Fruit fly (Drosophila melanogaster) whole organism, embryonic: Measurements from ENCODE around the gene Rack1.
A peak's percentile ranks its signal among the peaks of the same experiment; 100 is the strongest.

ENCODE experiments used
- Ada2b ChIP-seq: fragments of 200-800 bp; sonication (Bioruptor generic); IDR thresholded peaks from 2 replicates; pipeline ENCODE4 v1.3.6; 2022; ENCODE audit warnings: missing biosample characterization, missing genetic modification characterization
- Aef1 ChIP-seq: fragments of 200-800 bp; sonication (Bioruptor generic); IDR thresholded peaks from 3 replicates; pipeline ENCODE4 v1.3.6; 2022; ENCODE audit warnings: missing biosample characterization, missing genetic modification characterization
- Asciz ChIP-seq: fragments of 200-800 bp; sonication (Bioruptor generic); optimal IDR thresholded peaks from 2 replicates; lab custom pipeline; 2017; ENCODE audit warnings: missing biosample characterization, mild to moderate bottlenecking, missing genetic modification characterization, missing genetic modification reagents
- Atf6 ChIP-seq: fragments of 200-800 bp; sonication (Bioruptor generic); IDR thresholded peaks from 2 replicates; pipeline ENCODE4 v1.3.6; 2022; ENCODE audit warnings: missing biosample characterization, missing genetic modification characterization
- B-H1 ChIP-seq: fragments of 200-800 bp; sonication (Bioruptor generic); IDR thresholded peaks from 3 replicates; pipeline ENCODE4 v1.3.6; 2022; ENCODE audit warnings: missing biosample characterization, missing genetic modification characterization
- CG10462 ChIP-seq: fragments of 200-800 bp; sonication (Bioruptor generic); optimal IDR thresholded peaks from 2 replicates; lab custom pipeline; 2016; ENCODE audit warnings: missing biosample characterization, missing genetic modification characterization
- CG11504 ChIP-seq: fragments of 200-800 bp; sonication (Bioruptor generic); optimal IDR thresholded peaks from 3 replicates; lab custom pipeline; 2019; ENCODE audit warnings: missing biosample characterization, mild to moderate bottlenecking, missing genetic modification characterization, moderate library complexity
- CG12769 ChIP-seq: fragments of 200-800 bp; sonication (Bioruptor generic); optimal IDR thresholded peaks from 2 replicates; lab custom pipeline; 2019; ENCODE audit warnings: missing biosample characterization, mild to moderate bottlenecking, missing genetic modification characterization, moderate library complexity
- CG13287 ChIP-seq: fragments of 200-800 bp; sonication (Bioruptor generic); IDR thresholded peaks from 2 replicates; pipeline ENCODE4 v1.3.6; 2022; ENCODE audit warnings: missing biosample characterization, missing genetic modification characterization; ENCODE audit not compliant: partially characterized antibody
- CG1602 ChIP-seq: fragments of 200-800 bp; sonication (Bioruptor generic); optimal IDR thresholded peaks from 3 replicates; lab custom pipeline; 2016; ENCODE audit warnings: missing biosample characterization, missing genetic modification characterization
- CG17361 ChIP-seq: fragments of 200-800 bp; sonication (Bioruptor generic); IDR thresholded peaks from 3 replicates; pipeline ENCODE4 v1.3.6; 2022; ENCODE audit warnings: missing biosample characterization, missing genetic modification characterization
- CG17829 ChIP-seq: fragments of 200-800 bp; optimal IDR thresholded peaks from 2 replicates; lab custom pipeline; 2019; ENCODE audit warnings: missing biosample characterization, mild to moderate bottlenecking, missing genetic modification characterization, moderate library complexity
- CG18476 ChIP-seq: fragments of 200-800 bp; sonication (Bioruptor generic); optimal IDR thresholded peaks from 2 replicates; lab custom pipeline; 2016; ENCODE audit warnings: missing biosample characterization, mild to moderate bottlenecking, missing genetic modification characterization
- CG3163 ChIP-seq: fragments of 200-800 bp; sonication (Bioruptor generic); optimal IDR thresholded peaks from 3 replicates; lab custom pipeline; 2016; ENCODE audit warnings: missing biosample characterization, missing genetic modification characterization
- CG3281 ChIP-seq: fragments of 200-800 bp; sonication (Bioruptor generic); optimal IDR thresholded peaks from 3 replicates; lab custom pipeline; 2017; ENCODE audit warnings: missing biosample characterization, mild to moderate bottlenecking, missing genetic modification characterization
- CG7357 ChIP-seq: fragments of 200-800 bp; sonication (Bioruptor generic); IDR thresholded peaks from 3 replicates; pipeline ENCODE4 v1.3.6; 2022; ENCODE audit warnings: missing biosample characterization, missing genetic modification characterization
- CG7556 ChIP-seq: fragments of 200-800 bp; sonication (Bioruptor generic); optimal IDR thresholded peaks from 2 replicates; lab custom pipeline; 2017; ENCODE audit warnings: missing biosample characterization, mild to moderate bottlenecking, missing genetic modification characterization
- CG7963 ChIP-seq: fragments of 200-800 bp; sonication (Bioruptor generic); IDR thresholded peaks from 3 replicates; pipeline ENCODE4 v1.3.6; 2022; ENCODE audit warnings: missing biosample characterization, missing genetic modification characterization; ENCODE audit not compliant: partially characterized antibody
- CG8290 ChIP-seq, 3 experiments: fragments of 200-800 bp; sonication (Bioruptor generic); optimal IDR thresholded peaks; 2 replicates each; lab custom pipeline; 2016 to 2019; ENCODE audit warnings: missing biosample characterization in 3 of 3, missing genetic modification characterization in 3 of 3, mild to moderate bottlenecking in 2 of 3, moderate library complexity in 1 of 3
- CG9215 ChIP-seq: fragments of 200-800 bp; sonication (Bioruptor generic); IDR thresholded peaks from 2 replicates; pipeline ENCODE4 v1.3.6; 2022; ENCODE audit warnings: missing biosample characterization, missing genetic modification characterization
- CkIIα-i1 ChIP-seq: fragments of 200-800 bp; sonication (Bioruptor generic); IDR thresholded peaks from 2 replicates; pipeline ENCODE4 v1.3.6; 2022; ENCODE audit warnings: missing biosample characterization, missing genetic modification characterization
- ERR ChIP-seq: fragments of 200-800 bp; sonication (Bioruptor generic); optimal IDR thresholded peaks from 2 replicates; lab custom pipeline; 2016; ENCODE audit warnings: missing biosample characterization, missing genetic modification characterization
- HLH3B ChIP-seq: fragments of 200-800 bp; sonication (Bioruptor generic); IDR thresholded peaks from 2 replicates; pipeline ENCODE4 v1.3.6; 2022; ENCODE audit warnings: missing biosample characterization, missing genetic modification characterization
- Hr3 ChIP-seq: fragments of 200-800 bp; sonication (Bioruptor generic); optimal IDR thresholded peaks from 3 replicates; lab custom pipeline; 2016; ENCODE audit warnings: missing biosample characterization, missing genetic modification characterization
- Lim3 ChIP-seq: fragments of 200-800 bp; sonication (Bioruptor generic); IDR thresholded peaks from 2 replicates; pipeline ENCODE4 v1.3.6; 2022; ENCODE audit warnings: missing biosample characterization, missing genetic modification characterization
- Neu2 ChIP-seq: fragments of 200-800 bp; sonication (Bioruptor generic); optimal IDR thresholded peaks from 3 replicates; lab custom pipeline; 2016; ENCODE audit warnings: missing biosample characterization, missing genetic modification characterization, borderline replicate concordance
- Ptx1 ChIP-seq: fragments of 200-800 bp; sonication (Bioruptor generic); IDR thresholded peaks from 2 replicates; pipeline ENCODE4 v1.3.6; 2022; ENCODE audit warnings: missing biosample characterization, missing genetic modification characterization
- Side ChIP-seq: fragments of 200-800 bp; sonication (Bioruptor generic); optimal IDR thresholded peaks from 2 replicates; lab custom pipeline; 2016; ENCODE audit warnings: missing biosample characterization, missing genetic modification characterization
- Sox100B ChIP-seq: fragments of 200-800 bp; sonication (Bioruptor generic); optimal IDR thresholded peaks from 3 replicates; lab custom pipeline; 2018; ENCODE audit warnings: missing biosample characterization, mild to moderate bottlenecking, missing genetic modification characterization
- Sox102F ChIP-seq: fragments of 200-800 bp; sonication (Bioruptor generic); optimal IDR thresholded peaks from 2 replicates; lab custom pipeline; 2018; ENCODE audit warnings: missing biosample characterization, mild to moderate bottlenecking, missing genetic modification characterization, moderate library complexity
- Xrp1 ChIP-seq: fragments of 200-800 bp; sonication (Bioruptor generic); IDR thresholded peaks from 2 replicates; pipeline ENCODE4 v1.3.6; 2022; ENCODE audit warnings: missing biosample characterization, missing genetic modification characterization
- bab2 ChIP-seq: fragments of 200-800 bp; sonication (Bioruptor generic); optimal IDR thresholded peaks from 2 replicates; lab custom pipeline; 2016; ENCODE audit warnings: missing biosample characterization, missing genetic modification characterization
- cas ChIP-seq: fragments of 200-800 bp; sonication (Bioruptor generic); IDR thresholded peaks from 2 replicates; pipeline ENCODE4 v1.3.6; 2022; ENCODE audit warnings: missing biosample characterization, missing genetic modification characterization
- en ChIP-seq: fragments of 200-800 bp; sonication (Bioruptor generic); optimal IDR thresholded peaks from 2 replicates; lab custom pipeline; 2016; ENCODE audit warnings: missing biosample characterization, missing genetic modification characterization
- gcm2 ChIP-seq: fragments of 200-800 bp; sonication (Bioruptor generic); optimal IDR thresholded peaks from 2 replicates; lab custom pipeline; 2016; ENCODE audit warnings: missing biosample characterization, missing genetic modification characterization
- gfzf ChIP-seq: fragments of 200-800 bp; sonication (Bioruptor generic); optimal IDR thresholded peaks from 2 replicates; lab custom pipeline; 2016; ENCODE audit warnings: missing biosample characterization, mild to moderate bottlenecking, missing genetic modification characterization, moderate library complexity
- gsb-n ChIP-seq: fragments of 200-800 bp; sonication (Bioruptor generic); optimal IDR thresholded peaks from 3 replicates; lab custom pipeline; 2018; ENCODE audit warnings: missing biosample characterization, mild to moderate bottlenecking, missing genetic modification characterization
- h ChIP-seq: fragments of >200 bp; optimal IDR thresholded peaks from 2 replicates; lab custom pipeline; 2017
- kah ChIP-seq: fragments of 200-800 bp; sonication (Bioruptor generic); optimal IDR thresholded peaks from 2 replicates; lab custom pipeline; 2018; ENCODE audit warnings: missing biosample characterization, mild to moderate bottlenecking, missing genetic modification characterization
- knrl ChIP-seq: fragments of 200-800 bp; sonication (Bioruptor generic); IDR thresholded peaks from 3 replicates; pipeline ENCODE4 v1.3.6; 2022; ENCODE audit warnings: missing biosample characterization, missing genetic modification characterization; ENCODE audit not compliant: partially characterized antibody
- lilli ChIP-seq: fragments of 200-800 bp; sonication (Bioruptor generic); optimal IDR thresholded peaks from 3 replicates; lab custom pipeline; 2016; ENCODE audit warnings: missing biosample characterization, missing genetic modification characterization
- ranshi ChIP-seq: fragments of 200-800 bp; sonication (Bioruptor generic); IDR thresholded peaks from 2 replicates; pipeline ENCODE4 v1.3.6; 2022; ENCODE audit warnings: missing biosample characterization, missing genetic modification characterization
- repo ChIP-seq: fragments of 200-800 bp; sonication (Bioruptor generic); optimal IDR thresholded peaks from 2 replicates; lab custom pipeline; 2016; ENCODE audit warnings: missing biosample characterization, missing genetic modification characterization
- slp2 ChIP-seq: fragments of 200-800 bp; sonication (Bioruptor generic); optimal IDR thresholded peaks from 2 replicates; lab custom pipeline; 2016; ENCODE audit warnings: missing biosample characterization, missing genetic modification characterization
- sob ChIP-seq: fragments of 200-800 bp; sonication (Bioruptor generic); IDR thresholded peaks from 2 replicates; pipeline ENCODE4 v1.3.6; 2022; ENCODE audit warnings: missing biosample characterization, missing genetic modification characterization
- tap ChIP-seq: fragments of 200-800 bp; optimal IDR thresholded peaks from 3 replicates; lab custom pipeline; 2019; ENCODE audit warnings: missing biosample characterization, mild to moderate bottlenecking, missing genetic modification characterization, moderate library complexity
- tin ChIP-seq: fragments of 200-800 bp; sonication (Bioruptor generic); optimal IDR thresholded peaks from 3 replicates; lab custom pipeline; 2016; ENCODE audit warnings: missing biosample characterization, missing genetic modification characterization
- tup ChIP-seq: fragments of 200-800 bp; sonication (Bioruptor generic); optimal IDR thresholded peaks from 2 replicates; lab custom pipeline; 2016; ENCODE audit warnings: missing biosample characterization, mild to moderate bottlenecking, missing genetic modification characterization, moderate library complexity
- twi ChIP-seq: fragments of 200-800 bp; optimal IDR thresholded peaks from 2 replicates; lab custom pipeline; 2019; ENCODE audit warnings: missing biosample characterization, mild to moderate bottlenecking, missing genetic modification characterization, moderate library complexity
- unpg ChIP-seq: fragments of 200-800 bp; sonication (Bioruptor generic); optimal IDR thresholded peaks from 3 replicates; lab custom pipeline; 2018; ENCODE audit warnings: missing biosample characterization, mild to moderate bottlenecking, missing genetic modification characterization, moderate library complexity

The Rack1 gene

dm6 chr2L:7813357-7813756 is 13.8 kb downstream of the Rack1 start (continued):
- TF ChIP-seq Neu2 (GFP tag; lab: Kevin White, UChicago) (no peak), Ada2b (GFP tag; lab: Robert Waterston, UW) (no peak; the same call in 1 of the 2 replicates), en (no peak), CG18476 (GFP tag; lab: Kevin White, UChicago) (no peak), Aef1 (GFP tag; lab: Robert Waterston, UW) (no peak), CG12769 (tag; lab: Kevin White, UChicago) (peak; percentile 75), CG13287 (GFP tag; lab: Robert Waterston, UW) (no peak), ranshi (GFP tag; lab: Robert Waterston, UW) (no peak), tin (GFP tag; lab: Kevin White, UChicago) (no peak), gsb-n (tag; lab: Kevin White, UChicago) (peak; percentile 22), tup (GFP tag; lab: Kevin White, UChicago) (peak; percentile 61), bab2 (peak; percentile 35), CG7357 (GFP tag; lab: Robert Waterston, UW) (no peak), unpg (GFP tag; lab: Kevin White, UChicago) (peak; percentile 24), Sox100B (no peak), sob (GFP tag; lab: Robert Waterston, UW) (peak; percentile 73; the same call in 1 of the 2 replicates), Lim3 (GFP tag; lab: Robert Waterston, UW) (no peak), Hr3 (GFP tag; lab: Kevin White, UChicago) (no peak), slp2 (GFP tag; lab: Kevin White, UChicago) (no peak), gcm2 (GFP tag; lab: Kevin White, UChicago) (peak; percentile 3), CkIIα-i1 (GFP tag; lab: Robert Waterston, UW) (no peak), B-H1 (GFP tag; lab: Robert Waterston, UW) (no peak), CG1602 (GFP tag; lab: Kevin White, UChicago) (no peak), CG8290 (GFP tag; optimal IDR thresholded peaks at IDR 0.05; lab: Kevin White, UChicago) (no peak), CG8290 (tag; optimal IDR thresholded peaks at IDR 0.05; lab: Kevin White, UChicago) (peak in 1 of 2 experiments; percentile 85), Atf6 (GFP tag; lab: Robert Waterston, UW) (peak; percentile 68; the same call in 1 of the 2 replicates), h (lab: Kevin White, UChicago) (no peak), kah (GFP tag; lab: Kevin White, UChicago) (no peak), Xrp1 (peak; percentile 62), CG9215 (GFP tag; lab: Robert Waterston, UW) (peak; percentile 28; the same call in 1 of the 2 replicates), cas (GFP tag; lab: Robert Waterston, UW) (no peak), tap (peak; percentile 30)
- TF ChIP-seq, all 482 proteins: peak for 188

DNA sequence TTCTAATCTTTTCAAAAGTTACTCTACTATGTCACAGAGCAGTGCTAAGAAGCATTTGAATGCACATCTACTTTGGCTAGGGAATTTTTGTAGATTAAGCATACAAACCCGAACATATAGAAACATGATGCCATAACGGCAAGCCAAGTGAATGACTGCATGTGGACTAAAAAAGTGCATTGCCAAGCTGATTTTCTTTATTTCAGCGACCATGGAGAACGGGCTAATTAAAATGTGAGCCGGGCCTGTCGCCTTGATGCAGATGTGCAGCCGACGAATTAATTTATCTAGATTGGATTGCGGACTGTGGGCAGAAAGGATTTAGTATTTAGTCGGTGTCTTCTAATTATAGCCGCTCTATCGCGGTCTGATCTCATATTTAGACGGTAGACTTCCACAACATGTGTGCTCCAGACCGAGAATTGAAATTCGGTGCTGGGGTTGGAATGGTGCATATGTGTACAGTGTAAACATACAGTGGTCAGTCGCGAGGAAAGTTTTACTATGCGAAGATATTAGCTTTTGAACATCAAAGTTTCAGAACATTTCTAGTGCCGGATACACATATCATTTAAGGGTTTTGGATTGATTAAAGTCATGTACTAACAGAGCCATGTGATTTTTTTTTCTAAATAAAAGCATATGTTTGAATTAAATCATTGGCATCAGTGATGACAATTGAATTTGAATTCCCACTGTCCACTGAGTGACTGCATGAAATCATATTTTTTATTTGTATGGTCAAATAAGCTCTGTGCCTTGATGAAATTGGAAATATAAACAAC is 14.4 kb downstream of the Rack1 start:
- TF ChIP-seq CG10462 (no peak), CG7963 (no peak), HLH3B (no peak), Ptx1 (GFP tag; lab: Robert Waterston, UW) (no peak), en (no peak), CG7556 (GFP tag; lab: Kevin White, UChicago) (no peak), CG17829 (tag; lab: Kevin White, UChicago) (no peak), gfzf (GFP tag; lab: Kevin White, UChicago) (no peak), CG3163 (GFP tag; lab: Kevin White, UChicago) (no peak), CG3281 (GFP tag; lab: Kevin White, UChicago) (no peak), knrl (GFP tag; lab: Robert Waterston, UW) (no peak), Sox102F (peak; percentile 18), CG17361 (peak; percentile 39; the same call in 1 of the 3 replicates), CG11504 (tag; lab: Kevin White, UChicago) (peak; percentile 62), Asciz (GFP tag; lab: Kevin White, UChicago) (no peak), twi (tag; lab: Kevin White, UChicago) (peak; percentile 99), Side (GFP tag; lab: Kevin White, UChicago) (no peak), lilli (GFP tag; lab: Kevin White, UChicago) (peak; percentile 18), ERR (GFP tag; lab: Kevin White, UChicago) (no peak), repo (no peak)
